Worm (Caenorhabditis elegans) whole organism, L4/young adult: ENCODE results near the gene F02C9.1.

Source experiments
- W03F9.2 ChIP-seq: fragments of 150-350 bp; optimal IDR thresholded peaks from 2 replicates; lab custom pipeline; 2014; ENCODE audit warnings: missing biosample characterization, missing genetic modification characterization
- him-1 ChIP-seq: sonication (generic microtip); optimal IDR thresholded peaks from 2 replicates; lab custom pipeline; 2016; ENCODE audit warnings: missing genotype, missing genetic modification reagents, missing genetic modification characterization, missing compliant biosample characterization

ce11 chrV:3185855-3186254 lies 47.4 kb downstream of the F02C9.1 start:
- TF ChIP-seq W03F9.2 (no peak), him-1 (tag; lab: Kevin White, UChicago) (no peak)
